Fruit fly (Drosophila melanogaster) whole organism, embryonic: ENCODE results near the gene CG10341.

Experiments
- B-H2 ChIP-seq: fragments of 200-800 bp; sonication (Bioruptor generic); optimal IDR thresholded peaks from 2 replicates; lab custom pipeline; 2018; ENCODE audit warnings: missing biosample characterization, mild to moderate bottlenecking, missing genetic modification characterization
- CG10431 ChIP-seq: fragments of 200-800 bp; sonication (Bioruptor generic); optimal IDR thresholded peaks from 3 replicates; lab custom pipeline; 2018; ENCODE audit warnings: missing biosample characterization, mild to moderate bottlenecking, missing genetic modification characterization
- CG10654 ChIP-seq: fragments of 200-800 bp; sonication (Bioruptor generic); optimal IDR thresholded peaks from 2 replicates; lab custom pipeline; 2016; ENCODE audit warnings: missing biosample characterization, missing genetic modification characterization
- CG10979 ChIP-seq: fragments of 200-800 bp; sonication (Bioruptor generic); optimal IDR thresholded peaks from 2 replicates; lab custom pipeline; 2018; ENCODE audit warnings: missing biosample characterization, mild to moderate bottlenecking, missing genetic modification characterization, moderate library complexity
- CG11093 ChIP-seq: fragments of 200-800 bp; sonication (Bioruptor generic); IDR thresholded peaks from 3 replicates; pipeline ENCODE4 v1.3.6; 2022; ENCODE audit warnings: missing biosample characterization, missing genetic modification characterization
- CG12071 ChIP-seq: fragments of 200-800 bp; sonication (Bioruptor generic); optimal IDR thresholded peaks from 3 replicates; lab custom pipeline; 2018; ENCODE audit warnings: missing biosample characterization, mild to moderate bottlenecking, missing genetic modification characterization
- CG12942 ChIP-seq: fragments of 200-800 bp; sonication (Bioruptor generic); optimal IDR thresholded peaks from 3 replicates; lab custom pipeline; 2016; ENCODE audit warnings: missing biosample characterization, missing genetic modification characterization
- CG13424 ChIP-seq: fragments of 200-800 bp; sonication (Bioruptor generic); optimal IDR thresholded peaks from 2 replicates; lab custom pipeline; 2019; ENCODE audit warnings: missing biosample characterization, mild to moderate bottlenecking, missing genetic modification characterization, moderate library complexity
- CG14441 ChIP-seq: fragments of 200-800 bp; sonication (Bioruptor generic); IDR thresholded peaks from 2 replicates; pipeline ENCODE4 v1.3.6; 2022; ENCODE audit warnings: missing biosample characterization, missing genetic modification characterization
- CG2199 ChIP-seq: fragments of 200-800 bp; sonication (Bioruptor generic); IDR thresholded peaks from 3 replicates; pipeline ENCODE4 v1.3.6; 2022; ENCODE audit warnings: missing biosample characterization, missing genetic modification characterization
- CG2875 ChIP-seq: fragments of 200-800 bp; sonication (Bioruptor generic); optimal IDR thresholded peaks from 2 replicates; lab custom pipeline; 2017; ENCODE audit warnings: missing biosample characterization, mild to moderate bottlenecking, missing genetic modification characterization, missing genetic modification reagents
- CG3281 ChIP-seq: fragments of 200-800 bp; sonication (Bioruptor generic); optimal IDR thresholded peaks from 3 replicates; lab custom pipeline; 2017; ENCODE audit warnings: missing biosample characterization, mild to moderate bottlenecking, missing genetic modification characterization
- CG3407 ChIP-seq: fragments of 200-800 bp; sonication (Bioruptor generic); optimal IDR thresholded peaks from 2 replicates; lab custom pipeline; 2018; ENCODE audit warnings: missing biosample characterization, mild to moderate bottlenecking, missing genetic modification characterization
- CG3847 ChIP-seq: fragments of 200-800 bp; sonication (Bioruptor generic); IDR thresholded peaks from 2 replicates; pipeline ENCODE4 v1.3.6; 2022; ENCODE audit warnings: missing biosample characterization, missing genetic modification characterization
- CG4707 ChIP-seq: fragments of 200-800 bp; sonication (Bioruptor generic); optimal IDR thresholded peaks from 2 replicates; lab custom pipeline; 2018; ENCODE audit warnings: missing biosample characterization, mild to moderate bottlenecking, missing genetic modification characterization, moderate library complexity
- CG6175 ChIP-seq: fragments of 200-800 bp; sonication (Bioruptor generic); IDR thresholded peaks from 3 replicates; pipeline ENCODE4 v1.3.6; 2022; ENCODE audit warnings: missing biosample characterization, missing genetic modification characterization
- CG6813 ChIP-seq: fragments of 200-800 bp; sonication (Bioruptor generic); optimal IDR thresholded peaks from 2 replicates; lab custom pipeline; 2017; ENCODE audit warnings: missing biosample characterization, missing genetic modification characterization, mild to moderate bottlenecking, moderate library complexity, missing genetic modification reagents
- CG7271 ChIP-seq: fragments of 200-800 bp; sonication (Bioruptor generic); optimal IDR thresholded peaks from 2 replicates; lab custom pipeline; 2018; ENCODE audit warnings: missing biosample characterization, mild to moderate bottlenecking, missing genetic modification characterization, moderate library complexity
- CG7745 ChIP-seq: fragments of 200-800 bp; sonication (Bioruptor generic); optimal IDR thresholded peaks from 2 replicates; lab custom pipeline; 2018; ENCODE audit warnings: missing biosample characterization, mild to moderate bottlenecking, missing genetic modification characterization, moderate library complexity
- CG8290 ChIP-seq, 3 experiments: fragments of 200-800 bp; sonication (Bioruptor generic); optimal IDR thresholded peaks; 2 replicates each; lab custom pipeline; 2016 to 2019; ENCODE audit warnings: missing biosample characterization in 3 of 3, missing genetic modification characterization in 3 of 3, mild to moderate bottlenecking in 2 of 3, moderate library complexity in 1 of 3
- CG8924 ChIP-seq: fragments of 200-800 bp; optimal IDR thresholded peaks from 3 replicates; lab custom pipeline; 2019; ENCODE audit warnings: missing biosample characterization, mild to moderate bottlenecking, missing genetic modification characterization, moderate library complexity
- CG9932 ChIP-seq: fragments of 200-800 bp; sonication (Bioruptor generic); IDR thresholded peaks from 2 replicates; pipeline ENCODE4 v1.3.6; 2022; ENCODE audit warnings: missing biosample characterization, missing genetic modification characterization
- Camta ChIP-seq: fragments of 200-800 bp; sonication (Bioruptor generic); optimal IDR thresholded peaks from 2 replicates; lab custom pipeline; 2016; ENCODE audit warnings: missing biosample characterization, missing genetic modification characterization
- CkIIα-i1 ChIP-seq: fragments of 200-800 bp; sonication (Bioruptor generic); IDR thresholded peaks from 2 replicates; pipeline ENCODE4 v1.3.6; 2022; ENCODE audit warnings: missing biosample characterization, missing genetic modification characterization
- D19B ChIP-seq: fragments of 200-800 bp; sonication (Bioruptor generic); optimal IDR thresholded peaks from 2 replicates; lab custom pipeline; 2017; ENCODE audit warnings: missing biosample characterization, mild to moderate bottlenecking, missing genetic modification characterization
- Dek ChIP-seq: fragments of 200-800 bp; sonication (Bioruptor generic); optimal IDR thresholded peaks from 3 replicates; lab custom pipeline; 2019; ENCODE audit warnings: missing biosample characterization, mild to moderate bottlenecking, missing genetic modification characterization, moderate library complexity
- Dll ChIP-seq: fragments of 200-800 bp; sonication (Bioruptor generic); IDR thresholded peaks from 4 replicates; pipeline ENCODE4 v1.3.6; 2022; ENCODE audit warnings: missing biosample characterization, missing genetic modification characterization; ENCODE audit not compliant: partially characterized antibody
- E2f2 ChIP-seq: fragments of 200-800 bp; sonication (Bioruptor generic); IDR thresholded peaks from 2 replicates; pipeline ENCODE4 v1.3.6; 2022; ENCODE audit warnings: missing biosample characterization, missing genetic modification characterization
- Ets97D ChIP-seq: fragments of 200-800 bp; sonication (Bioruptor generic); optimal IDR thresholded peaks from 3 replicates; lab custom pipeline; 2016; ENCODE audit warnings: missing biosample characterization, missing genetic modification characterization
- Hr51 ChIP-seq, 2 experiments: fragments of 200-800 bp; sonication (Bioruptor generic); optimal IDR thresholded peaks; 2 replicates in 1 of 2; 3 replicates in 1 of 2; lab custom pipeline; 2016 to 2018; ENCODE audit warnings: missing biosample characterization in 2 of 2, missing genetic modification characterization in 2 of 2, mild to moderate bottlenecking in 1 of 2, moderate library complexity in 1 of 2
- Nf-YB ChIP-seq: fragments of 200-800 bp; sonication (Bioruptor generic); optimal IDR thresholded peaks from 3 replicates; lab custom pipeline; 2019; ENCODE audit warnings: missing biosample characterization, mild to moderate bottlenecking, missing genetic modification characterization, moderate library complexity
- Stat92E ChIP-seq, 3 experiments: fragments of >200 bp in 2 of 3; fragments of 200-800 bp in 1 of 3; sonication (Bioruptor generic) in 1 of 3; optimal IDR thresholded peaks; 2 replicates each; lab custom pipeline; 2017 to 2019; ENCODE audit warnings: missing biosample characterization in 3 of 3, missing genetic modification characterization in 3 of 3, mild to moderate bottlenecking in 1 of 3, moderate library complexity in 1 of 3
- br ChIP-seq: fragments of >200 bp; optimal IDR thresholded peaks from 2 replicates; lab custom pipeline; 2017
- chif ChIP-seq, 2 experiments: fragments of 200-800 bp; sonication (Bioruptor generic); optimal IDR thresholded peaks; 3 replicates each; lab custom pipeline; 2016; ENCODE audit warnings: missing biosample characterization in 2 of 2, missing genetic modification characterization in 2 of 2
- crc ChIP-seq: fragments of 200-800 bp; sonication (Bioruptor generic); optimal IDR thresholded peaks from 2 replicates; lab custom pipeline; 2016; ENCODE audit warnings: missing biosample characterization, missing genetic modification characterization
- dmrt11E ChIP-seq: fragments of 200-800 bp; sonication (Bioruptor generic); optimal IDR thresholded peaks from 3 replicates; lab custom pipeline; 2018; ENCODE audit warnings: missing biosample characterization, mild to moderate bottlenecking, missing genetic modification characterization, moderate library complexity
- dmrt99B ChIP-seq: fragments of 200-800 bp; sonication (Bioruptor generic); optimal IDR thresholded peaks from 2 replicates; lab custom pipeline; 2018; ENCODE audit warnings: missing biosample characterization, mild to moderate bottlenecking, missing genetic modification characterization, moderate library complexity
- dysf ChIP-seq: fragments of 200-800 bp; sonication (Bioruptor generic); IDR thresholded peaks from 3 replicates; pipeline ENCODE4 v1.3.6; 2022; ENCODE audit warnings: missing biosample characterization, missing genetic modification characterization
- ems ChIP-seq: fragments of 200-800 bp; sonication (Bioruptor generic); optimal IDR thresholded peaks from 3 replicates; lab custom pipeline; 2016; ENCODE audit warnings: missing biosample characterization, missing genetic modification characterization
- esg ChIP-seq: fragments of 200-800 bp; sonication (Bioruptor generic); conservative IDR thresholded peaks from 2 replicates; pipeline ENCODE4 v1.3.6; 2022; ENCODE audit warnings: missing biosample characterization, missing genetic modification characterization
- hb ChIP-seq: fragments of 200-800 bp; sonication (Bioruptor generic); IDR thresholded peaks from 3 replicates; pipeline ENCODE4 v1.3.6; 2022; ENCODE audit warnings: missing biosample characterization, missing genetic modification characterization; ENCODE audit not compliant: partially characterized antibody
- ken ChIP-seq: fragments of 200-800 bp; sonication (Bioruptor generic); IDR thresholded peaks from 3 replicates; pipeline ENCODE4 v1.3.6; 2022; ENCODE audit warnings: missing biosample characterization, missing genetic modification characterization
- maf-S ChIP-seq: fragments of 200-800 bp; sonication (Bioruptor generic); optimal IDR thresholded peaks from 2 replicates; lab custom pipeline; 2016; ENCODE audit warnings: missing biosample characterization, missing genetic modification characterization
- pan ChIP-seq, 4 experiments: fragments of >200 bp in 3 of 4; fragments of 200-800 bp in 1 of 4; sonication (Bioruptor generic) in 1 of 4; optimal IDR thresholded peaks in 3 of 4; IDR thresholded peaks in 1 of 4; 2 replicates each; pipeline versions ENCODE4 v1.3.6 to Lab custom; 2017 to 2022; ENCODE audit warnings: missing biosample characterization in 2 of 4, missing genetic modification characterization in 2 of 4, mixed read lengths in 1 of 4
- phol ChIP-seq: fragments of 200-800 bp; sonication (Bioruptor generic); optimal IDR thresholded peaks from 3 replicates; lab custom pipeline; 2018; ENCODE audit warnings: missing biosample characterization, mild to moderate bottlenecking, missing genetic modification characterization, moderate library complexity
- sens ChIP-seq: fragments of 200-800 bp; sonication (Bioruptor generic); peaks from one replicate; lab custom pipeline; 2016; ENCODE audit warnings: missing biosample characterization, missing genetic modification characterization
- slp2 ChIP-seq: fragments of 200-800 bp; sonication (Bioruptor generic); optimal IDR thresholded peaks from 2 replicates; lab custom pipeline; 2016; ENCODE audit warnings: missing biosample characterization, missing genetic modification characterization
- sob ChIP-seq: fragments of 200-800 bp; sonication (Bioruptor generic); IDR thresholded peaks from 2 replicates; pipeline ENCODE4 v1.3.6; 2022; ENCODE audit warnings: missing biosample characterization, missing genetic modification characterization
- ssp ChIP-seq: fragments of 200-800 bp; sonication (Bioruptor generic); IDR thresholded peaks from 2 replicates; pipeline ENCODE4 v1.3.6; 2022; ENCODE audit warnings: missing biosample characterization, missing genetic modification characterization
- unpg ChIP-seq: fragments of 200-800 bp; sonication (Bioruptor generic); optimal IDR thresholded peaks from 3 replicates; lab custom pipeline; 2018; ENCODE audit warnings: missing biosample characterization, mild to moderate bottlenecking, missing genetic modification characterization, moderate library complexity

Gene CG10341

dm6 chr2L:18694724-18695105 is 3.8 kb upstream of the CG10341 start (continued):
- TF ChIP-seq B-H2 (no peak), CG3407 (GFP tag; lab: Kevin White, UChicago) (no peak), CG9932 (peak; percentile 29; the same call in 1 of the 2 replicates), esg (GFP tag; lab: Robert Waterston, UW) (0 out of 2 replicates have a peak, but pooled peaks have one; percentile 18), Stat92E (GFP tag; optimal IDR thresholded peaks at IDR 0.05; lab: Kevin White, UChicago) (no peak), crc (GFP tag; lab: Kevin White, UChicago) (no peak), CG12942 (peak; percentile 19), ems (GFP tag; lab: Kevin White, UChicago) (no peak), CG3281 (GFP tag; lab: Kevin White, UChicago) (no peak), CG13424 (tag; lab: Kevin White, UChicago) (peak; percentile 46), Nf-YB (GFP tag; lab: Kevin White, UChicago) (no peak), CkIIα-i1 (GFP tag; lab: Robert Waterston, UW) (no peak), ssp (peak; percentile 30; the same call in 1 of the 2 replicates), Hr51 (GFP tag; optimal IDR thresholded peaks at IDR 0.05; lab: Kevin White, UChicago) (peak in 1 of 2 experiments; percentile 50), sens (GFP tag; lab: Kevin White, UChicago) (peak; percentile 89), ken (GFP tag; lab: Robert Waterston, UW) (no peak), CG6813 (GFP tag; lab: Kevin White, UChicago) (no peak), CG2199 (GFP tag; lab: Robert Waterston, UW) (no peak), br (lab: Kevin White, UChicago) (no peak), Dll (GFP tag; lab: Robert Waterston, UW) (no peak), phol (tag; lab: Kevin White, UChicago) (peak; percentile 19), CG8924 (tag; lab: Kevin White, UChicago) (no peak), Dek (no peak), CG7745 (tag; lab: Kevin White, UChicago) (no peak), CG7271 (no peak), pan (optimal IDR thresholded peaks at IDR 0.05; lab: Kevin White, UChicago) (no peak), pan (GFP tag; optimal IDR thresholded peaks at IDR 0.05 in 1 of 2, IDR thresholded peaks at IDR 0.05 in 1 of 2) (no peak), Ets97D (GFP tag; lab: Kevin White, UChicago) (no peak), CG12071 (GFP tag; lab: Kevin White, UChicago) (no peak), dmrt99B (tag; lab: Kevin White, UChicago) (peak; percentile 41), CG10431 (no peak), dysf (peak; percentile 63; the same call in 2 of the 3 replicates), E2f2 (GFP tag; lab: Robert Waterston, UW) (no peak), CG8290 (GFP tag; optimal IDR thresholded peaks at IDR 0.05; lab: Kevin White, UChicago) (no peak), CG8290 (tag; optimal IDR thresholded peaks at IDR 0.05; lab: Kevin White, UChicago) (no peak), maf-S (GFP tag; lab: Kevin White, UChicago) (no peak), CG14441 (GFP tag; lab: Robert Waterston, UW) (peak; percentile 35; the same call in 1 of the 2 replicates), Camta (peak; percentile 13), D19B (GFP tag; lab: Kevin White, UChicago) (no peak), dmrt11E (peak; percentile 18), CG2875 (GFP tag; lab: Kevin White, UChicago) (no peak), sob (peak; percentile 35), CG4707 (GFP tag; lab: Kevin White, UChicago) (no peak), CG10654 (GFP tag; lab: Kevin White, UChicago) (no peak), CG3847 (GFP tag; lab: Robert Waterston, UW) (peak; percentile 40), unpg (GFP tag; lab: Kevin White, UChicago) (peak; percentile 72), slp2 (GFP tag; lab: Kevin White, UChicago) (no peak), hb (GFP tag; lab: Robert Waterston, UW) (no peak), chif (GFP tag; optimal IDR thresholded peaks at IDR 0.05; lab: Kevin White, UChicago) (no peak), CG10979 (tag; lab: Kevin White, UChicago) (peak; percentile 8), CG11093 (GFP tag; lab: Robert Waterston, UW) (no peak), CG6175 (GFP tag; lab: Robert Waterston, UW) (no peak)
